Fruit fly (Drosophila melanogaster): ENCODE measurements around the gene CG3081.

CG3081 gene

DNA sequence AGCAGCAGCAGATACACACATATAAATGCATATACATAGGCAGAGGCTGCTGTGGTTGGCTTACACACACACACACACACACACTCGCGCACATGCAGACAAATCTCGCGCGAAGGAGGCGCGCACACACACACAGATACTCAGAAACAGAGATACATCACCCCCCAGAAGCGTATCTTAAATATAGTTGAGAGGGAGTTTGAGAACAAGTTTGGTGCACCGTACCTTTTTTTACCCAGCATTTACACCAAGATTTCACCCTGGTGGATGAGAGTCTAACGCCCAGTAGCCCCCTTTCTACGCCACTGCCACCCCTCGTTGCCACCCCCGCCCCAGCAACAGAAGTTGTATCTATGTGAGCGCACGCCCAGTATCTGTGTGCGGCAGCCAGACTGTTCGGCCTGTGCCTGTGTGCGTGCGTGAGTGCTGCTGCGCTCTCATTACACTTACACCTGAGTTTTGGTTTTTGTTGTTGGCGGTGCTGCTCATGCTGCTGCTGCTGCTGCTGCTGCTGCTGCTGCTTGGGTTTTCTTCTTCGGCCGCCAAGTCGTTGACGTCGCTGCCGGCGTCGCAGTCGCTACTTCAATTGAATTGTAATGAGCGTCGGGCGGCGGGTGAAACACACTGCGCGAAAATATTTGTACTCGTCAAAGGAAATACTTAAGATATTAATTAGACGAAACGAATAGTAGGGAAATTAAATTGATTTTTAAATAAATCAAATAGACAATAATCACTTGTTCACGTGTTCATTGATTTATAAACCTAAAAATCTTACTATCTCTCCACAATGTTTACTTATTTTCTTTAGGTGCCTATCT, 53.6 kb downstream of the CG3081 start (continued):
- TF ChIP-seq sd (tag; optimal IDR thresholded peaks at IDR 0.05) (peak; percentile 8), CG10959 (GFP tag; IDR thresholded peaks at IDR 0.05) (peak; percentile 88), CG14667 (GFP tag; IDR thresholded peaks at IDR 0.05) (peak; percentile 92), Elba2 (GFP tag; optimal IDR thresholded peaks at IDR 0.05) (peak; percentile 25), CG12219 (GFP tag; optimal IDR thresholded peaks at IDR 0.05) (peak; percentile 83), CG12744 (GFP tag; optimal IDR thresholded peaks at IDR 0.05) (no peak), mirr (GFP tag; optimal IDR thresholded peaks at IDR 0.05) (peak; percentile 28), Ravus (GFP tag; IDR thresholded peaks at IDR 0.05) (peak; percentile 72), CG33557 (GFP tag; optimal IDR thresholded peaks at IDR 0.05) (peak; percentile 60), ranshi (GFP tag; IDR thresholded peaks at IDR 0.05) (peak; percentile 95), CG2129 (GFP tag; IDR thresholded peaks at IDR 0.05; ENCODE audit: partially characterized antibody) (no peak), nerfin-2 (GFP tag; IDR thresholded peaks at IDR 0.05; ENCODE audit: partially characterized antibody) (no peak), MBD-R2 (GFP tag; IDR thresholded peaks at IDR 0.05) (peak; percentile 74), br (optimal IDR thresholded peaks at IDR 0.05) (no peak), sens (GFP tag) (peak; percentile 89), YL-1 (GFP tag; optimal IDR thresholded peaks at IDR 0.05) (peak; percentile 10), bsh (GFP tag; optimal IDR thresholded peaks at IDR 0.05) (peak; percentile 77 to 88), CG7928 (GFP tag; optimal IDR thresholded peaks at IDR 0.05) (no peak), Fer1 (GFP tag; optimal IDR thresholded peaks at IDR 0.05) (peak; percentile 73), ken (GFP tag; IDR thresholded peaks at IDR 0.05) (peak; percentile 96), zf30C (GFP tag; optimal IDR thresholded peaks at IDR 0.05) (peak; percentile 81), Sry-β (GFP tag; optimal IDR thresholded peaks at IDR 0.05) (no peak), Hand (GFP tag; optimal IDR thresholded peaks at IDR 0.05) (peak; percentile 42), CG13296 (GFP tag; optimal IDR thresholded peaks at IDR 0.05) (peak; percentile 26), HLHmδ (GFP tag; optimal IDR thresholded peaks at IDR 0.05) (no peak), Ada2b (GFP tag; IDR thresholded peaks at IDR 0.05) (peak; percentile 91), CG11723 (GFP tag; optimal IDR thresholded peaks at IDR 0.05) (peak; percentile 61), so (GFP tag; IDR thresholded peaks at IDR 0.05) (peak; percentile 85), fru (optimal IDR thresholded peaks at IDR 0.05) (no peak), gt (GFP tag; IDR thresholded peaks at IDR 0.05) (peak; percentile 78), az2 (GFP tag; optimal IDR thresholded peaks at IDR 0.05) (peak; percentile 81), aop (GFP tag; IDR thresholded peaks at IDR 0.05) (peak; percentile 81), lmd (GFP tag; IDR thresholded peaks at IDR 0.05) (peak; percentile 92), ash1 (GFP tag; optimal IDR thresholded peaks at IDR 0.05) (peak; percentile 6), CG12659 (GFP tag; optimal IDR thresholded peaks at IDR 0.05) (peak; percentile 77), CG34422 (GFP tag; IDR thresholded peaks at IDR 0.05) (peak; percentile 91), Trl (optimal IDR thresholded peaks at IDR 0.05) (peak; percentile 11 to 18), Trl (GFP tag; optimal IDR thresholded peaks at IDR 0.05) (peak; percentile 49), nmo (GFP tag; optimal IDR thresholded peaks at IDR 0.05) (peak; percentile 80), bowl (GFP tag; IDR thresholded peaks at IDR 0.05) (peak; percentile 79), odd (GFP tag; optimal IDR thresholded peaks at IDR 0.05) (peak; percentile 33), CG18011 (GFP tag; optimal IDR thresholded peaks at IDR 0.05) (peak; percentile 62), CG14441 (GFP tag; IDR thresholded peaks at IDR 0.05) (peak; percentile 92), Rx (GFP tag; IDR thresholded peaks at IDR 0.05) (peak; percentile 92), CG18476 (GFP tag; optimal IDR thresholded peaks at IDR 0.05) (no peak), unc-4 (GFP tag; IDR thresholded peaks at IDR 0.05; ENCODE audit: partially characterized antibody) (no peak), CG5245 (GFP tag; optimal IDR thresholded peaks at IDR 0.05) (peak; percentile 73), CG10565 (GFP tag; optimal IDR thresholded peaks at IDR 0.05) (no peak), NC2α (GFP tag; optimal IDR thresholded peaks at IDR 0.05) (no peak), B-H1 (GFP tag; IDR thresholded peaks at IDR 0.05) (peak; percentile 81), dati (GFP tag; IDR thresholded peaks at IDR 0.05) (peak; percentile 82)

Measured in whole organism, embryonic.